Worm (Caenorhabditis elegans) whole organism, early embryonic: ENCODE measurements around the gene ugt-5.

ENCODE experiments used
- B0310.2 ChIP-seq: sonication (generic microtip); optimal IDR thresholded peaks from 2 replicates; lab custom pipeline; 2016; ENCODE audit warnings: mild to moderate bottlenecking, missing genetic modification characterization, missing compliant biosample characterization
- F13C5.2 ChIP-seq: sonication (generic microtip); optimal IDR thresholded peaks from 2 replicates; lab custom pipeline; 2017; ENCODE audit warnings: mild to moderate bottlenecking, missing genetic modification characterization, inconsistent platforms, missing compliant biosample characterization
- ceh-13 ChIP-seq: fragments of 200-800 bp; sonication (Bioruptor generic); optimal IDR thresholded peaks from 2 replicates; lab custom pipeline; 2018; ENCODE audit warnings: mild to moderate bottlenecking, missing genetic modification characterization, missing compliant biosample characterization
- ceh-36 ChIP-seq: sonication (generic microtip); optimal IDR thresholded peaks from 2 replicates; lab custom pipeline; 2016; ENCODE audit warnings: missing genetic modification characterization, inconsistent platforms, missing compliant biosample characterization
- hmbx-1 ChIP-seq: sonication (generic microtip); optimal IDR thresholded peaks from 2 replicates; lab custom pipeline; 2016; ENCODE audit warnings: mild to moderate bottlenecking, missing genetic modification characterization, missing compliant biosample characterization
- hnd-1 ChIP-seq: sonication (generic microtip); optimal IDR thresholded peaks from 2 replicates; lab custom pipeline; 2016; ENCODE audit warnings: missing genetic modification characterization, missing compliant biosample characterization
- sea-1 ChIP-seq: fragments of 200-800 bp; sonication (Bioruptor generic); conservative IDR thresholded peaks from 2 replicates; pipeline ENCODE4 v1.3.6; 2022; ENCODE audit warnings: missing genetic modification characterization, missing compliant biosample characterization

DNA sequence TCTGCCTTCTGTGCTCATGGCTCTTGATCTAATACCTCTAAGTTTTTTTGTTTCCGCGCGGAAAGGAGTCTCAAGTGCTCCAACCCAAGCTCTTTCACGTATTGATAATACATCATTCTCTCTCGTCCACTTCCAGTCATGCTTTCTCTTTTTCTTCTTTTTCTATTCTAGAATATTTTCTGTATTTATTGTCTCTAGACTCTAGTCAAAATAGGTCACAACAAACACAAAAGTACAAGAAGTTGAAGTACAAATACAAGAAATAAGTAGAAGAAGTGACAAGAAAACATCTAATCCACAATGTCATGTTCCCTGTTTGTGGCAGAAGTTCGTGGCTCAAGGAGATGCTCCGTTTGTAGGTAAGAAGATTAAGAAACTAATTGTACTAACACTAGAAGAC lies 19.5 kb downstream of the ugt-5 start, which contains the start of gene ZC455.1:
- no peak for TF ChIP-seq B0310.2
- TF ChIP-seq sea-1 (GFP tag; lab: Robert Waterston, UW): no peak
- TF ChIP-seq ceh-13 (GFP tag; lab: Kevin White, UChicago): no peak
- no peak for TF ChIP-seq hnd-1
- TF ChIP-seq ceh-36 (tag; lab: Kevin White, UChicago): no peak
- TF ChIP-seq hmbx-1 (tag; lab: Kevin White, UChicago): no peak
- TF ChIP-seq F13C5.2 (tag; lab: Kevin White, UChicago): no peak
